Fruit fly (Drosophila melanogaster) whole organism, adult: ENCODE measurements around the gene MED24.

Experiments
- CG11617 ChIP-seq: fragments of 200-800 bp; sonication (Bioruptor generic); optimal IDR thresholded peaks from 2 replicates; lab custom pipeline; 2017; ENCODE audit warnings: mild to moderate bottlenecking, missing biosample characterization, missing genetic modification reagents, missing genetic modification characterization
- CG14711 ChIP-seq: fragments of 200-800 bp; sonication (Bioruptor generic); optimal IDR thresholded peaks from 2 replicates; lab custom pipeline; 2018; ENCODE audit warnings: missing biosample characterization, mild to moderate bottlenecking, missing genetic modification characterization, moderate library complexity
- CG33017 ChIP-seq: fragments of 200-800 bp; sonication (Bioruptor generic); optimal IDR thresholded peaks from 2 replicates; lab custom pipeline; 2018; ENCODE audit warnings: missing biosample characterization, mild to moderate bottlenecking, missing genetic modification characterization, moderate library complexity
- CG7101 ChIP-seq: fragments of 200-800 bp; sonication (Bioruptor generic); optimal IDR thresholded peaks from 2 replicates; lab custom pipeline; 2018; ENCODE audit warnings: missing biosample characterization, mild to moderate bottlenecking, missing genetic modification characterization, moderate library complexity
- Hr96 ChIP-seq: fragments of 200-800 bp; sonication (Bioruptor generic); optimal IDR thresholded peaks from 2 replicates; lab custom pipeline; 2016; ENCODE audit warnings: missing biosample characterization, missing genetic modification characterization
- bab1 ChIP-seq: fragments of 200-800 bp; sonication (Bioruptor generic); optimal IDR thresholded peaks from 3 replicates; lab custom pipeline; 2019; ENCODE audit warnings: missing biosample characterization, mild to moderate bottlenecking, missing genetic modification characterization, moderate library complexity
- cnc ChIP-seq, 2 experiments: fragments of >200 bp; optimal IDR thresholded peaks; 2 replicates each; lab custom pipeline; 2017
- kay ChIP-seq: fragments of 200-800 bp; sonication (Bioruptor generic); peaks from one replicate; lab custom pipeline; 2016; ENCODE audit warnings: missing biosample characterization, missing genetic modification characterization, borderline replicate concordance

DNA sequence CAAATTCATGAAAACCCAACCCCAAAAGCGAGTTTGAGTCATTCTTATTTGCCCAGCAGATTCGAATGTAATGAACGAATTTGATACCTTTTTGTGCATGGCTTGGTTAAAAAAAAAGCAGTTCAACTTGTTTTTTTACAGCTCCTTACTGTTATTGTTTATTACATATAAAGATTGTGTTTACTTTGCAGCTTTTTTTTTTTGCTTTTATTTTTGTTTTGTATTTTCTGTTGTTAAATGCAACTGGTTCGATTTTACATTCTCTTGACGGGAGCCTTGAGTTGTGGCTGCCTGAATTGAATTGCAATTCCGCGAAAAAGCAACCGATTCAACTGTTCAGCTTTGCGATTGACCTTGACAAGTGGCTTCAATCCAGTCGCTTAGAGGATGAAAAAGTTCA is 36.5 kb upstream of the MED24 start:
- no peak for TF ChIP-seq CG14711
- no peak for TF ChIP-seq bab1 (GFP tag; lab: Kevin White, UChicago)
- TF ChIP-seq cnc (optimal IDR thresholded peaks at IDR 0.05; lab: Kevin White, UChicago) = no peak
- TF ChIP-seq CG7101 = no peak
- no peak for TF ChIP-seq kay (GFP tag; lab: Kevin White, UChicago)
- no peak for TF ChIP-seq CG11617 (GFP tag; lab: Kevin White, UChicago)
- TF ChIP-seq Hr96 (GFP tag; lab: Kevin White, UChicago) = no peak
- no peak for TF ChIP-seq CG33017 (tag; lab: Kevin White, UChicago)
